Fruit fly (Drosophila melanogaster): ENCODE data around the gene alpha-Man-IIa.

alpha-Man-IIa gene

dm6 chr3R:9395998-9396397 is 16.4 kb upstream of the alpha-Man-IIa start:
- TF ChIP-seq bab1 (GFP tag; optimal IDR thresholded peaks at IDR 0.05) (no peak), tj (GFP tag; optimal IDR thresholded peaks at IDR 0.05) (no peak), Hr96 (GFP tag; optimal IDR thresholded peaks at IDR 0.05) (no peak), CG5204 (GFP tag; optimal IDR thresholded peaks at IDR 0.05) (no peak), Clk (GFP tag; optimal IDR thresholded peaks at IDR 0.05) (no peak), Crg-1 (GFP tag; optimal IDR thresholded peaks at IDR 0.05) (no peak), Mnt (GFP tag; optimal IDR thresholded peaks at IDR 0.05) (no peak), CG7045 (GFP tag; optimal IDR thresholded peaks at IDR 0.05) (no peak), kay (GFP tag; ENCODE audit: borderline replicate concordance) (no peak), CG7101 (tag; optimal IDR thresholded peaks at IDR 0.05) (no peak), cnc (optimal IDR thresholded peaks at IDR 0.05) (no peak)

- TF ChIP-seq pad (GFP tag; optimal IDR thresholded peaks at IDR 0.05) (no peak), cnc (optimal IDR thresholded peaks at IDR 0.05) (no peak), CG7045 (GFP tag; optimal IDR thresholded peaks at IDR 0.05) (no peak), CG12768 (GFP tag; optimal IDR thresholded peaks at IDR 0.05) (no peak), toe (GFP tag; optimal IDR thresholded peaks at IDR 0.05) (no peak), cic (GFP tag; optimal IDR thresholded peaks at IDR 0.05) (no peak), ovo (GFP tag; optimal IDR thresholded peaks at IDR 0.05) (no peak), Hr96 (GFP tag; optimal IDR thresholded peaks at IDR 0.05) (no peak), bab1 (GFP tag; optimal IDR thresholded peaks at IDR 0.05) (no peak), CG1620 (GFP tag; optimal IDR thresholded peaks at IDR 0.05) (no peak), CG33017 (tag; optimal IDR thresholded peaks at IDR 0.05) (no peak), kay (GFP tag; ENCODE audit: borderline replicate concordance) (no peak), CG14711 (tag; optimal IDR thresholded peaks at IDR 0.05) (no peak), Mnt (GFP tag; optimal IDR thresholded peaks at IDR 0.05) (no peak)
Observed at dm6 chr3R:9397890-9398289, 14.5 kb upstream of the alpha-Man-IIa start, which contains the start of gene Or85f. TSS of gene Or85f (plus strand) at chr3R:9398190.

- TF ChIP-seq CG7101 (tag; optimal IDR thresholded peaks at IDR 0.05) (no peak), Clk (GFP tag; optimal IDR thresholded peaks at IDR 0.05) (no peak), CG11617 (GFP tag; optimal IDR thresholded peaks at IDR 0.05) (no peak), ovo (GFP tag; optimal IDR thresholded peaks at IDR 0.05) (no peak), Crg-1 (GFP tag; optimal IDR thresholded peaks at IDR 0.05) (no peak), Mnt (GFP tag; optimal IDR thresholded peaks at IDR 0.05) (no peak), pad (GFP tag; optimal IDR thresholded peaks at IDR 0.05) (no peak), cnc (optimal IDR thresholded peaks at IDR 0.05) (no peak), tj (GFP tag; optimal IDR thresholded peaks at IDR 0.05) (no peak)
Observed at dm6 chr3R:9399074-9399473, 13.3 kb upstream of the alpha-Man-IIa start.

- TF ChIP-seq CG1620 (GFP tag; optimal IDR thresholded peaks at IDR 0.05) (peak; percentile 69), CG7045 (GFP tag; optimal IDR thresholded peaks at IDR 0.05) (peak; percentile 65), Hr96 (GFP tag; optimal IDR thresholded peaks at IDR 0.05) (peak; percentile 34), ovo (GFP tag; optimal IDR thresholded peaks at IDR 0.05) (no peak), kay (GFP tag; ENCODE audit: borderline replicate concordance) (no peak), Crg-1 (GFP tag; optimal IDR thresholded peaks at IDR 0.05) (peak; percentile 70), pad (GFP tag; optimal IDR thresholded peaks at IDR 0.05) (peak; percentile 56), bab1 (GFP tag; optimal IDR thresholded peaks at IDR 0.05) (peak; percentile 93), Clk (GFP tag; optimal IDR thresholded peaks at IDR 0.05) (peak; percentile 5), cnc (optimal IDR thresholded peaks at IDR 0.05) (no peak), toe (GFP tag; optimal IDR thresholded peaks at IDR 0.05) (peak; percentile 62), CG12768 (GFP tag; optimal IDR thresholded peaks at IDR 0.05) (peak; percentile 72), CG14711 (tag; optimal IDR thresholded peaks at IDR 0.05) (peak; percentile 84), cic (GFP tag; optimal IDR thresholded peaks at IDR 0.05) (no peak), CG5204 (GFP tag; optimal IDR thresholded peaks at IDR 0.05) (peak; percentile 52), CG33017 (tag; optimal IDR thresholded peaks at IDR 0.05) (peak; percentile 76), CG7101 (tag; optimal IDR thresholded peaks at IDR 0.05) (peak; percentile 89), CG11617 (GFP tag; optimal IDR thresholded peaks at IDR 0.05) (peak; percentile 82), Mnt (GFP tag; optimal IDR thresholded peaks at IDR 0.05) (peak; percentile 62), tj (GFP tag; optimal IDR thresholded peaks at IDR 0.05) (peak; percentile 52)
Observed at dm6 chr3R:9399951-9400392, 12.4 kb upstream of the alpha-Man-IIa start, which contains the start of gene CG34117. TSS of gene CG34117 (minus strand) at chr3R:9400053.

- TF ChIP-seq pad (GFP tag; optimal IDR thresholded peaks at IDR 0.05) (peak; percentile 91), cnc (optimal IDR thresholded peaks at IDR 0.05) (no peak), Crg-1 (GFP tag; optimal IDR thresholded peaks at IDR 0.05) (peak; percentile 97), ovo (GFP tag; optimal IDR thresholded peaks at IDR 0.05) (peak; percentile 98), CG1620 (GFP tag; optimal IDR thresholded peaks at IDR 0.05) (peak; percentile 99), CG33017 (tag; optimal IDR thresholded peaks at IDR 0.05) (peak; percentile 97), CG14711 (tag; optimal IDR thresholded peaks at IDR 0.05) (peak; percentile 94), CG7101 (tag; optimal IDR thresholded peaks at IDR 0.05) (peak; percentile 98), bab1 (GFP tag; optimal IDR thresholded peaks at IDR 0.05) (peak; percentile 97), Hr96 (GFP tag; optimal IDR thresholded peaks at IDR 0.05) (peak; percentile 98), CG11617 (GFP tag; optimal IDR thresholded peaks at IDR 0.05) (peak; percentile 97), toe (GFP tag; optimal IDR thresholded peaks at IDR 0.05) (peak; percentile 97), kay (GFP tag; ENCODE audit: borderline replicate concordance) (no peak), tj (GFP tag; optimal IDR thresholded peaks at IDR 0.05) (peak; percentile 87), cic (GFP tag; optimal IDR thresholded peaks at IDR 0.05) (peak; percentile 88), Clk (GFP tag; optimal IDR thresholded peaks at IDR 0.05) (peak; percentile 94), CG12768 (GFP tag; optimal IDR thresholded peaks at IDR 0.05) (peak; percentile 95), CG7045 (GFP tag; optimal IDR thresholded peaks at IDR 0.05) (peak; percentile 95), CG5204 (GFP tag; optimal IDR thresholded peaks at IDR 0.05) (peak; percentile 96), Mnt (GFP tag; optimal IDR thresholded peaks at IDR 0.05) (peak; percentile 100)
Observed at dm6 chr3R:9401127-9401603, 11.2 kb upstream of the alpha-Man-IIa start, which contains the start of the genes RpL34b and CG8132. TSS of gene RpL34b (minus strand) at chr3R:9401226. TSS of gene CG8132 (plus strand) at chr3R:9401495.

dm6 chr3R:9404104-9404512 is 8.2 kb upstream of the alpha-Man-IIa start, which contains the start of the genes CG9356, BBIP1 and CG8135:
TSS of gene CG9356 (minus strand) at chr3R:9404269.
TSS of gene BBIP1 (plus strand) at chr3R:9404385.
TSS of gene CG8135 (plus strand) at chr3R:9404385.
- TF ChIP-seq tj (GFP tag; optimal IDR thresholded peaks at IDR 0.05) (peak; percentile 95), CG1620 (GFP tag; optimal IDR thresholded peaks at IDR 0.05) (peak; percentile 89), cnc (optimal IDR thresholded peaks at IDR 0.05) (no peak), kay (GFP tag; ENCODE audit: borderline replicate concordance) (no peak), ovo (GFP tag; optimal IDR thresholded peaks at IDR 0.05) (peak; percentile 73), Mnt (GFP tag; optimal IDR thresholded peaks at IDR 0.05) (peak; percentile 89), Crg-1 (GFP tag; optimal IDR thresholded peaks at IDR 0.05) (peak; percentile 76), Clk (GFP tag; optimal IDR thresholded peaks at IDR 0.05) (peak; percentile 19), cic (GFP tag; optimal IDR thresholded peaks at IDR 0.05) (peak; percentile 62), CG7045 (GFP tag; optimal IDR thresholded peaks at IDR 0.05) (peak; percentile 49), bab1 (GFP tag; optimal IDR thresholded peaks at IDR 0.05) (peak; percentile 87), pad (GFP tag; optimal IDR thresholded peaks at IDR 0.05) (peak; percentile 59), CG7101 (tag; optimal IDR thresholded peaks at IDR 0.05) (peak; percentile 78), CG33017 (tag; optimal IDR thresholded peaks at IDR 0.05) (peak; percentile 36), CG5204 (GFP tag; optimal IDR thresholded peaks at IDR 0.05) (no peak), CG14711 (tag; optimal IDR thresholded peaks at IDR 0.05) (peak; percentile 79), CG11617 (GFP tag; optimal IDR thresholded peaks at IDR 0.05) (peak; percentile 83), toe (GFP tag; optimal IDR thresholded peaks at IDR 0.05) (peak; percentile 81), Hr96 (GFP tag; optimal IDR thresholded peaks at IDR 0.05) (no peak), CG12768 (GFP tag; optimal IDR thresholded peaks at IDR 0.05) (peak; percentile 76)
